Worm (Caenorhabditis elegans): ENCODE data around the gene fbxa-210.
A peak's percentile ranks its signal among the peaks of the same experiment; 100 is the strongest.

Gene fbxa-210

ce11 chrV:18106055-18106454, 19.1 kb upstream of the fbxa-210 start:
- TF ChIP-seq unc-130 (GFP tag; optimal IDR thresholded peaks at IDR 0.05) = no peak
- TF ChIP-seq egrh-3 (GFP tag; IDR thresholded peaks at IDR 0.05) = 0 out of 2 replicates have a peak, but pooled peaks have one; percentile 9

- no peak for TF ChIP-seq dpl-1 (GFP tag; optimal IDR thresholded peaks at IDR 0.05)
- no peak for TF ChIP-seq rpc-1 (optimal IDR thresholded peaks at IDR 0.05)
- no peak for TF ChIP-seq rpc-1 (tag; optimal IDR thresholded peaks at IDR 0.05)
- no peak for TF ChIP-seq lag-1 (GFP tag; IDR thresholded peaks at IDR 0.05)
- no peak for TF ChIP-seq B0261.1 (tag; optimal IDR thresholded peaks at IDR 0.05)
- no peak for TF ChIP-seq let-607 (tag; optimal IDR thresholded peaks at IDR 0.05)
- no peak for TF ChIP-seq C06A6.2 (GFP tag; conservative IDR thresholded peaks at IDR 0.05)
- no peak for TF ChIP-seq snpc-4 (GFP tag; optimal IDR thresholded peaks at IDR 0.05)
- no peak for TF ChIP-seq snpc-4 (tag; optimal IDR thresholded peaks at IDR 0.05)
- TF ChIP-seq zim-3 (tag; optimal IDR thresholded peaks at IDR 0.05) = no peak
- TF ChIP-seq T07F8.4 (tag; optimal IDR thresholded peaks at IDR 0.05) = no peak
- no peak for TF ChIP-seq egrh-3 (GFP tag; IDR thresholded peaks at IDR 0.05)
These were observed 17.2 kb upstream of the fbxa-210 start, which contains the start of gene Y37H2A.1 for ce11 chrV:18107969-18108368. Gene Y37H2A.1 (plus strand): TSS chrV:18108269.

ce11 chrV:18109449-18109848, 15.7 kb upstream of the fbxa-210 start:
- TF ChIP-seq cebp-1 (GFP tag; IDR thresholded peaks at IDR 0.05) (no peak), cebp-1 (tag; optimal IDR thresholded peaks at IDR 0.05) (no peak), nfya-1 (tag; optimal IDR thresholded peaks at IDR 0.05; ENCODE audit: borderline replicate concordance, insufficient read depth) (no peak), hmg-1.2 (GFP tag; IDR thresholded peaks at IDR 0.05) (no peak), hlh-26 (GFP tag; conservative IDR thresholded peaks at IDR 0.05) (no peak), madf-10 (tag; optimal IDR thresholded peaks at IDR 0.05) (no peak), ceh-100 (GFP tag; IDR thresholded peaks at IDR 0.05) (no peak), sdz-38 (tag; optimal IDR thresholded peaks at IDR 0.05) (no peak), F37B4.10 (GFP tag; IDR thresholded peaks at IDR 0.05) (no peak), cebp-2 (GFP tag; IDR thresholded peaks at IDR 0.05) (no peak), rec-8 (tag; optimal IDR thresholded peaks at IDR 0.05) (no peak), attf-3 (GFP tag; conservative IDR thresholded peaks at IDR 0.05) (no peak), Y67H2A.10 (GFP tag; conservative IDR thresholded peaks at IDR 0.05) (no peak), ztf-26 (tag; optimal IDR thresholded peaks at IDR 0.05) (no peak)

ce11 chrV:18115054-18115453, 10.1 kb upstream of the fbxa-210 start:
- TF ChIP-seq attf-5 (GFP tag; optimal IDR thresholded peaks at IDR 0.05) (peak; percentile 13), mcd-1 (GFP tag; IDR thresholded peaks at IDR 0.05) (peak; percentile 83), cebp-1 (GFP tag; IDR thresholded peaks at IDR 0.05) (peak; percentile 93), cebp-1 (tag; optimal IDR thresholded peaks at IDR 0.05) (peak; percentile 90)

- no peak for TF ChIP-seq pbrm-1 (GFP tag; IDR thresholded peaks at IDR 0.05)
- no peak for TF ChIP-seq ztf-25 (GFP tag; IDR thresholded peaks at IDR 0.05)
- TF ChIP-seq cebp-2 (GFP tag; IDR thresholded peaks at IDR 0.05) = no peak
- no peak for TF ChIP-seq Y56A3A.18 (GFP tag; IDR thresholded peaks at IDR 0.05)
- TF ChIP-seq F57C9.4 (tag; optimal IDR thresholded peaks at IDR 0.05) = no peak
- TF ChIP-seq mcd-1 (GFP tag; IDR thresholded peaks at IDR 0.05) = no peak
- TF ChIP-seq C17E4.6 (GFP tag; IDR thresholded peaks at IDR 0.05) = no peak
- no peak for TF ChIP-seq nhr-120 (GFP tag; IDR thresholded peaks at IDR 0.05)
- TF ChIP-seq unc-62 (GFP tag; optimal IDR thresholded peaks at IDR 0.05) = no peak
- no peak for TF ChIP-seq F49E8.2 (tag; optimal IDR thresholded peaks at IDR 0.05; ENCODE audit: insufficient read depth)
- TF ChIP-seq nhr-80 (tag; optimal IDR thresholded peaks at IDR 0.05) = no peak
- TF ChIP-seq aptf-3 (GFP tag; IDR thresholded peaks at IDR 0.05) = no peak
- no peak for TF ChIP-seq him-1 (tag; optimal IDR thresholded peaks at IDR 0.05)
- no peak for TF ChIP-seq ama-1 (optimal IDR thresholded peaks at IDR 0.05)
- TF ChIP-seq ama-1 (GFP tag; optimal IDR thresholded peaks at IDR 0.05) = no peak
- no peak for TF ChIP-seq athp-1 (tag; optimal IDR thresholded peaks at IDR 0.05)
- TF ChIP-seq Y53G8AR.9 (GFP tag; conservative IDR thresholded peaks at IDR 0.05) = no peak
- TF ChIP-seq nfya-1 (tag; optimal IDR thresholded peaks at IDR 0.05; ENCODE audit: borderline replicate concordance, insufficient read depth) = no peak
- TF ChIP-seq ccch-3 (GFP tag; optimal IDR thresholded peaks at IDR 0.05) = no peak
These were observed 1.5 kb upstream of the fbxa-210 start, which contains the start of gene fbxa-107 for ce11 chrV:18123639-18124038. Gene fbxa-107 (plus strand): TSS chrV:18123939.
